Worm (Caenorhabditis elegans): ENCODE results near the gene egl-23.

- TF ChIP-seq M03D4.4 (tag; optimal IDR thresholded peaks at IDR 0.05) (no peak), nhr-28 (tag; optimal IDR thresholded peaks at IDR 0.05) (no peak), ces-1 (GFP tag; optimal IDR thresholded peaks at IDR 0.05) (no peak), ztf-11 (tag; optimal IDR thresholded peaks at IDR 0.05) (no peak), unc-62 (GFP tag; optimal IDR thresholded peaks at IDR 0.05) (no peak), pha-4 (tag; optimal IDR thresholded peaks at IDR 0.05) (no peak)
Measured at ce11 chrIV:13941640-13942039, 47.2 kb upstream of the egl-23 start.

Measured in whole organism, mixed stage, embryonic.